Worm (Caenorhabditis elegans) whole organism, mixed stage, embryonic: ENCODE data around the gene K04A8.19.

Experiments used
- M03D4.4 ChIP-seq: sonication (generic microtip); optimal IDR thresholded peaks from 2 replicates; lab custom pipeline; 2017; ENCODE audit warnings: mild to moderate bottlenecking, missing genetic modification characterization, missing compliant biosample characterization
- bed-3 ChIP-seq: fragments of 200-800 bp; sonication (Bioruptor generic); optimal IDR thresholded peaks from 3 replicates; lab custom pipeline; 2018; ENCODE audit warnings: mild to moderate bottlenecking, missing genetic modification characterization, moderate library complexity, missing compliant biosample characterization
- blmp-1 ChIP-seq: fragments of 150-350 bp; optimal IDR thresholded peaks from 2 replicates; lab custom pipeline; 2014; ENCODE audit warnings: missing biosample characterization, missing genetic modification characterization
- ceh-39 ChIP-seq: fragments of 150-350 bp; optimal IDR thresholded peaks from 2 replicates; lab custom pipeline; 2014; ENCODE audit warnings: missing biosample characterization, missing genetic modification characterization
- ceh-83 ChIP-seq: fragments of 200-800 bp; sonication (Bioruptor generic); optimal IDR thresholded peaks from 2 replicates; lab custom pipeline; 2018; ENCODE audit warnings: mild to moderate bottlenecking, missing genetic modification characterization, missing compliant biosample characterization
- ces-1 ChIP-seq: fragments of 150-350 bp; optimal IDR thresholded peaks from 2 replicates; lab custom pipeline; 2014; ENCODE audit warnings: missing biosample characterization, missing genetic modification reagents, missing genetic modification characterization
- drap-1 ChIP-seq: fragments of 200-800 bp; sonication (Bioruptor generic); optimal IDR thresholded peaks from 3 replicates; lab custom pipeline; 2018; ENCODE audit warnings: mild to moderate bottlenecking, missing genetic modification characterization, missing compliant biosample characterization
- elt-1 ChIP-seq: sonication (generic microtip); optimal IDR thresholded peaks from 2 replicates; lab custom pipeline; 2017; ENCODE audit warnings: missing genetic modification characterization, mild to moderate bottlenecking, missing compliant biosample characterization, antibody characterized with exemption, moderate library complexity, borderline replicate concordance; ENCODE audit not compliant: insufficient read depth
- elt-3 ChIP-seq: fragments of 150-350 bp; optimal IDR thresholded peaks from 2 replicates; lab custom pipeline; 2014; ENCODE audit warnings: missing biosample characterization, missing genetic modification characterization
- flh-1 ChIP-seq: fragments of 200-800 bp; sonication (Bioruptor generic); optimal IDR thresholded peaks from 2 replicates; lab custom pipeline; 2018; ENCODE audit warnings: mild to moderate bottlenecking, missing genetic modification characterization, moderate library complexity, missing compliant biosample characterization
- ham-2 ChIP-seq: fragments of 200-800 bp; sonication (Bioruptor generic); optimal IDR thresholded peaks from 2 replicates; lab custom pipeline; 2018; ENCODE audit warnings: mild to moderate bottlenecking, missing genetic modification characterization, missing compliant biosample characterization
- lin-13 ChIP-seq: fragments of 150-350 bp; optimal IDR thresholded peaks from 2 replicates; lab custom pipeline; 2014; ENCODE audit warnings: missing biosample characterization, missing genetic modification characterization
- lin-32 ChIP-seq: fragments of 200-800 bp; sonication (Bioruptor generic); optimal IDR thresholded peaks from 2 replicates; lab custom pipeline; 2018; ENCODE audit warnings: mild to moderate bottlenecking, missing genetic modification characterization, missing compliant biosample characterization
- lsy-2 ChIP-seq: fragments of 150-350 bp; optimal IDR thresholded peaks from 2 replicates; lab custom pipeline; 2014; ENCODE audit warnings: missing biosample characterization, missing genetic modification characterization
- mab-5 ChIP-seq: fragments of 150-350 bp; optimal IDR thresholded peaks from 2 replicates; lab custom pipeline; 2014; ENCODE audit warnings: missing biosample characterization, missing genetic modification characterization
- mep-1 ChIP-seq: fragments of 150-350 bp; optimal IDR thresholded peaks from 2 replicates; lab custom pipeline; 2017; ENCODE audit warnings: missing biosample characterization, missing genetic modification reagents, missing genetic modification characterization, inconsistent platforms
- mls-2 ChIP-seq: sonication (generic microtip); optimal IDR thresholded peaks from 2 replicates; lab custom pipeline; 2016; ENCODE audit warnings: mild to moderate bottlenecking, missing genetic modification characterization, moderate library complexity, missing compliant biosample characterization
- nhr-12 ChIP-seq: fragments of 150-350 bp; optimal IDR thresholded peaks from 2 replicates; lab custom pipeline; 2014; ENCODE audit warnings: missing biosample characterization, missing genetic modification characterization
- nhr-2 ChIP-seq: fragments of 150-350 bp; optimal IDR thresholded peaks from 2 replicates; lab custom pipeline; 2014; ENCODE audit warnings: missing biosample characterization, missing genetic modification characterization
- nhr-237 ChIP-seq: fragments of 150-350 bp; optimal IDR thresholded peaks from 2 replicates; lab custom pipeline; 2014; ENCODE audit warnings: missing biosample characterization, missing genetic modification characterization
- nhr-76 ChIP-seq: sonication (generic microtip); optimal IDR thresholded peaks from 2 replicates; lab custom pipeline; 2017; ENCODE audit warnings: missing biosample characterization, missing genetic modification characterization
- pha-4 ChIP-seq: fragments of 150-350 bp; optimal IDR thresholded peaks from 2 replicates; lab custom pipeline; 2018; ENCODE audit warnings: missing biosample characterization, missing genetic modification reagents, missing genetic modification characterization
- sem-2 ChIP-seq: fragments of 200-800 bp; sonication (Bioruptor generic); optimal IDR thresholded peaks from 2 replicates; lab custom pipeline; 2018; ENCODE audit warnings: mild to moderate bottlenecking, missing genetic modification characterization, missing compliant biosample characterization
- snpc-4 ChIP-seq: fragments of 150-350 bp; optimal IDR thresholded peaks from 2 replicates; lab custom pipeline; 2014; ENCODE audit warnings: missing biosample characterization, missing genetic modification characterization
- sptf-1 ChIP-seq: sonication (generic microtip); optimal IDR thresholded peaks from 2 replicates; lab custom pipeline; 2017; ENCODE audit warnings: mild to moderate bottlenecking, missing genetic modification characterization, moderate library complexity, missing compliant biosample characterization
- tbx-8 ChIP-seq: fragments of 200-800 bp; sonication (Bioruptor generic); optimal IDR thresholded peaks from 2 replicates; lab custom pipeline; 2018; ENCODE audit warnings: mild to moderate bottlenecking, missing genetic modification characterization, moderate library complexity, missing compliant biosample characterization
- unc-120 ChIP-seq: sonication (generic microtip); optimal IDR thresholded peaks from 2 replicates; lab custom pipeline; 2017; ENCODE audit warnings: missing genetic modification characterization, missing compliant biosample characterization; ENCODE audit not compliant: poor library complexity, severe bottlenecking
- unc-62 ChIP-seq: fragments of 150-350 bp; optimal IDR thresholded peaks from 2 replicates; lab custom pipeline; 2014; ENCODE audit warnings: missing biosample characterization, missing genetic modification reagents, missing genetic modification characterization
- zip-8 ChIP-seq: fragments of 150-350 bp; optimal IDR thresholded peaks from 2 replicates; lab custom pipeline; 2014; ENCODE audit warnings: missing biosample characterization, missing genetic modification characterization
- ztf-11 ChIP-seq: fragments of 150-350 bp; optimal IDR thresholded peaks from 2 replicates; lab custom pipeline; 2014; ENCODE audit warnings: missing biosample characterization, missing genetic modification characterization

Gene K04A8.19

ce11 chrV:6516491-6517304, 37.5 kb downstream of the K04A8.19 start, which contains the start of gene mdh-1:
Gene mdh-1, minus strand, starts transcription at chrV:6516526.
- TF ChIP-seq snpc-4, result no peak
- no peak for TF ChIP-seq lsy-2
- TF ChIP-seq flh-1 (GFP tag; lab: Kevin White, UChicago), result no peak
- TF ChIP-seq elt-3 (tag; lab: Kevin White, UChicago), result no peak
- TF ChIP-seq bed-3 (GFP tag; lab: Kevin White, UChicago), result no peak
- TF ChIP-seq zip-8 (tag; lab: Kevin White, UChicago), result no peak
- no peak for TF ChIP-seq blmp-1
- no peak for TF ChIP-seq mep-1
- TF ChIP-seq mls-2, result no peak
- TF ChIP-seq ham-2 (GFP tag; lab: Kevin White, UChicago), result no peak
- no peak for TF ChIP-seq pha-4 (tag; lab: Kevin White, UChicago)
- TF ChIP-seq nhr-2 (tag; lab: Kevin White, UChicago), result no peak
- TF ChIP-seq nhr-237 (tag; lab: Kevin White, UChicago), result no peak
- no peak for TF ChIP-seq lin-13 (tag; lab: Kevin White, UChicago)
- TF ChIP-seq unc-120 (tag; lab: Kevin White, UChicago), result no peak
- TF ChIP-seq, all 35 proteins: peak for 0

- no peak for TF ChIP-seq mls-2
- TF ChIP-seq sptf-1 (tag; lab: Kevin White, UChicago), result no peak
- no peak for TF ChIP-seq ceh-83 (GFP tag; lab: Kevin White, UChicago)
- no peak for TF ChIP-seq mab-5 (tag; lab: Kevin White, UChicago)
- no peak for TF ChIP-seq flh-1 (GFP tag; lab: Kevin White, UChicago)
- TF ChIP-seq zip-8 (tag; lab: Kevin White, UChicago), result no peak
- no peak for TF ChIP-seq ceh-39
- no peak for TF ChIP-seq mep-1
- TF ChIP-seq nhr-2 (tag; lab: Kevin White, UChicago), result no peak
These were observed 38.9 kb downstream of the K04A8.19 start for ce11 chrV:6515344-6515743.

ce11 chrV:6514887-6515324, 39.3 kb downstream of the K04A8.19 start, which contains the start of gene dpy-11:
Gene dpy-11, minus strand, starts transcription at chrV:6515240.
- TF ChIP-seq ztf-11, result no peak
- no peak for TF ChIP-seq nhr-76 (tag; lab: Kevin White, UChicago)
- TF ChIP-seq drap-1, result no peak
- no peak for TF ChIP-seq unc-120 (tag; lab: Kevin White, UChicago)
- no peak for TF ChIP-seq sem-2
- no peak for TF ChIP-seq flh-1 (GFP tag; lab: Kevin White, UChicago)
- no peak for TF ChIP-seq ces-1
- no peak for TF ChIP-seq snpc-4
- TF ChIP-seq M03D4.4 (tag; lab: Kevin White, UChicago), result no peak

ce11 chrV:6513786-6514430, 40.3 kb downstream of the K04A8.19 start:
- TF ChIP-seq unc-62 (no peak), sptf-1 (tag; lab: Kevin White, UChicago) (no peak), lin-32 (GFP tag; lab: Kevin White, UChicago) (no peak), lsy-2 (no peak), unc-120 (tag; lab: Kevin White, UChicago) (no peak), elt-1 (no peak), sem-2 (no peak)

ce11 chrV:6513356-6513755, 40.9 kb downstream of the K04A8.19 start:
- TF ChIP-seq unc-62, result no peak
- TF ChIP-seq ceh-83 (GFP tag; lab: Kevin White, UChicago), result no peak
- TF ChIP-seq nhr-12, result no peak
- TF ChIP-seq M03D4.4 (tag; lab: Kevin White, UChicago), result no peak
- TF ChIP-seq ham-2 (GFP tag; lab: Kevin White, UChicago), result peak; percentile 29
- no peak for TF ChIP-seq tbx-8 (GFP tag; lab: Kevin White, UChicago)
- no peak for TF ChIP-seq nhr-2 (tag; lab: Kevin White, UChicago)
- no peak for TF ChIP-seq snpc-4
